Worm (Caenorhabditis elegans): Measurements from ENCODE around the gene C33F10.12.

ce11 chrII:4806726-4807125, 30.8 kb downstream of the C33F10.12 start:
- TF ChIP-seq nhr-90 (tag; optimal IDR thresholded peaks at IDR 0.05; ENCODE audit: poor library complexity): no peak
- TF ChIP-seq fos-1 (tag; optimal IDR thresholded peaks at IDR 0.05): no peak
- TF ChIP-seq nhr-20 (tag; optimal IDR thresholded peaks at IDR 0.05): no peak
- no peak for TF ChIP-seq dsc-1 (tag; optimal IDR thresholded peaks at IDR 0.05)
- TF ChIP-seq unc-130 (tag; optimal IDR thresholded peaks at IDR 0.05): no peak
- TF ChIP-seq elt-3 (tag; optimal IDR thresholded peaks at IDR 0.05): no peak

Measured in whole organism, L1 larva.